Worm (Caenorhabditis elegans) whole organism, early embryonic: ENCODE data around the gene srx-58.

ENCODE experiments used
- B0310.2 ChIP-seq: sonication (generic microtip); optimal IDR thresholded peaks from 2 replicates; lab custom pipeline; 2016; ENCODE audit warnings: mild to moderate bottlenecking, missing genetic modification characterization, missing compliant biosample characterization
- aly-1 ChIP-seq: sonication (generic microtip); optimal IDR thresholded peaks from 2 replicates; lab custom pipeline; 2016; ENCODE audit warnings: missing genetic modification characterization, missing compliant biosample characterization
- ama-1 ChIP-seq: fragments of 150-350 bp; optimal IDR thresholded peaks from 2 replicates; lab custom pipeline; 2014
- ceh-13 ChIP-seq: fragments of 200-800 bp; sonication (Bioruptor generic); optimal IDR thresholded peaks from 2 replicates; lab custom pipeline; 2018; ENCODE audit warnings: mild to moderate bottlenecking, missing genetic modification characterization, missing compliant biosample characterization
- ceh-36 ChIP-seq: sonication (generic microtip); optimal IDR thresholded peaks from 2 replicates; lab custom pipeline; 2016; ENCODE audit warnings: missing genetic modification characterization, inconsistent platforms, missing compliant biosample characterization
- ets-7 ChIP-seq: sonication (generic microtip); optimal IDR thresholded peaks from 2 replicates; lab custom pipeline; 2016; ENCODE audit warnings: missing genotype, missing genetic modification characterization, missing compliant biosample characterization
- flt-1 ChIP-seq: fragments of 200-800 bp; sonication (Bioruptor generic); IDR thresholded peaks from 2 replicates; pipeline ENCODE4 v1.3.6; 2022; ENCODE audit warnings: missing genetic modification characterization, missing compliant biosample characterization
- hmg-4 ChIP-seq: fragments of 200-800 bp; sonication (Bioruptor generic); optimal IDR thresholded peaks from 2 replicates; lab custom pipeline; 2018; ENCODE audit warnings: mild to moderate bottlenecking, missing genetic modification characterization, missing compliant biosample characterization
- hnd-1 ChIP-seq: sonication (generic microtip); optimal IDR thresholded peaks from 2 replicates; lab custom pipeline; 2016; ENCODE audit warnings: missing genetic modification characterization, missing compliant biosample characterization
- pes-1 ChIP-seq: fragments of 200-800 bp; sonication (Bioruptor generic); IDR thresholded peaks from 2 replicates; pipeline ENCODE4 v1.3.6; 2022; ENCODE audit warnings: missing genetic modification reagents, missing genetic modification characterization, missing compliant biosample characterization
- scrt-1 ChIP-seq: fragments of 200-800 bp; sonication (Bioruptor generic); IDR thresholded peaks from 2 replicates; pipeline ENCODE4 v1.3.6; 2022; ENCODE audit warnings: missing genetic modification characterization, missing compliant biosample characterization
- sea-1 ChIP-seq: fragments of 200-800 bp; sonication (Bioruptor generic); conservative IDR thresholded peaks from 2 replicates; pipeline ENCODE4 v1.3.6; 2022; ENCODE audit warnings: missing genetic modification characterization, missing compliant biosample characterization
- tbx-11 ChIP-seq: fragments of 200-800 bp; sonication (Bioruptor generic); IDR thresholded peaks from 2 replicates; pipeline ENCODE4 v1.3.6; 2022; ENCODE audit warnings: missing genetic modification characterization, missing compliant biosample characterization
- tra-4 ChIP-seq: sonication (generic microtip); optimal IDR thresholded peaks from 2 replicates; lab custom pipeline; 2017; ENCODE audit warnings: missing genetic modification characterization, missing compliant biosample characterization

DNA sequence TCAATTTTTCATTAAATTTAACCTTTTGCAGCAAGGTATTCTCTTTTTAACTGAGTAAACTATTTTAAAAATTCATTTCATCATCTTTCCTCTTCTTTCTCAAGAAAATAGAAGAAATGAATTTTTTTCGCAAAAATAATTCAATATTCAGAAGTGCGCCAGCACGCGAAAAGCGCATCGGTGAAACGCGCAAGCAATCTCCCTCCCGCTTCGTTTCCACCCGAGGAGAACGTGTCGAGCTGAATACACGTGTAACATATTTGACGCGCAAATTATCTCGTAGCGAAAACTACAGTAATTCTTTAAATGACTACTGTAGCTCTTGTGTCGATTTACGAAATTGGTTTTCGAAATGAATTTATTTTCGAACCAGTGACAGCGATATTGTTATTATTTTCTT, 39.6 kb downstream of the srx-58 start:
- no peak for TF ChIP-seq hnd-1 (tag; lab: Kevin White, UChicago)
- TF ChIP-seq ama-1 = no peak
- TF ChIP-seq flt-1 (GFP tag; lab: Robert Waterston, UW) = no peak
- no peak for TF ChIP-seq hmg-4 (GFP tag; lab: Kevin White, UChicago)
- TF ChIP-seq B0310.2 = no peak
- TF ChIP-seq sea-1 (GFP tag; lab: Robert Waterston, UW) = no peak
- TF ChIP-seq tra-4 (tag; lab: Kevin White, UChicago) = no peak
- no peak for TF ChIP-seq aly-1
- TF ChIP-seq pes-1 = no peak
- no peak for TF ChIP-seq ets-7 (tag; lab: Kevin White, UChicago)
- no peak for TF ChIP-seq ceh-13 (GFP tag; lab: Kevin White, UChicago)
- no peak for TF ChIP-seq ceh-36 (tag; lab: Kevin White, UChicago)
- no peak for TF ChIP-seq tbx-11 (GFP tag; lab: Robert Waterston, UW)
- TF ChIP-seq scrt-1 = no peak
